Fruit fly (Drosophila melanogaster) whole organism, wandering third instar larva: ENCODE data around the gene LeuRS-m.

Source experiments
- Abd-B ChIP-seq: fragments of >200 bp; optimal IDR thresholded peaks from 2 replicates; lab custom pipeline; 2017; ENCODE audit warnings: missing biosample characterization, missing genetic modification characterization
- CG32264 ChIP-seq: fragments of 200-800 bp; sonication (Bioruptor generic); optimal IDR thresholded peaks from 2 replicates; lab custom pipeline; 2016; ENCODE audit warnings: missing biosample characterization, missing genetic modification characterization
- CrebA ChIP-seq: fragments of 200-800 bp; sonication (Bioruptor generic); optimal IDR thresholded peaks from 2 replicates; lab custom pipeline; 2016; ENCODE audit warnings: missing biosample characterization, mild to moderate bottlenecking, missing genetic modification characterization, borderline replicate concordance
- Hr78 ChIP-seq: fragments of >200 bp; optimal IDR thresholded peaks from 2 replicates; lab custom pipeline; 2017; ENCODE audit warnings: missing biosample characterization, missing genetic modification characterization
- Myc ChIP-seq: fragments of >200 bp; optimal IDR thresholded peaks from 2 replicates; lab custom pipeline; 2017
- OdsH ChIP-seq: fragments of 200-800 bp; sonication (Bioruptor generic); optimal IDR thresholded peaks from 2 replicates; lab custom pipeline; 2016; ENCODE audit warnings: missing biosample characterization, mild to moderate bottlenecking, missing genetic modification characterization
- Rel ChIP-seq, 2 experiments: fragments of 200-800 bp; sonication (Bioruptor generic) in 1 of 2; optimal IDR thresholded peaks; 2 replicates in 1 of 2; 3 replicates in 1 of 2; lab custom pipeline; 2016 to 2019; ENCODE audit warnings: mild to moderate bottlenecking in 2 of 2, missing biosample characterization in 2 of 2, missing genetic modification characterization in 2 of 2, moderate library complexity in 1 of 2
- Sp1 ChIP-seq: fragments of 200-800 bp; sonication (Bioruptor generic); optimal IDR thresholded peaks from 3 replicates; lab custom pipeline; 2019; ENCODE audit warnings: missing biosample characterization, mild to moderate bottlenecking, missing genetic modification characterization, moderate library complexity
- br ChIP-seq: fragments of 200-800 bp; sonication (Bioruptor generic); optimal IDR thresholded peaks from 2 replicates; lab custom pipeline; 2016; ENCODE audit warnings: missing biosample characterization, missing genetic modification characterization
- fru ChIP-seq: fragments of 200-800 bp; sonication (Bioruptor generic); optimal IDR thresholded peaks from 3 replicates; lab custom pipeline; 2016; ENCODE audit warnings: missing biosample characterization, mild to moderate bottlenecking, missing genetic modification characterization
- h ChIP-seq: fragments of 200-800 bp; sonication (Bioruptor generic); optimal IDR thresholded peaks from 3 replicates; lab custom pipeline; 2016; ENCODE audit warnings: missing biosample characterization, mild to moderate bottlenecking, missing genetic modification characterization
- psq ChIP-seq: fragments of 200-800 bp; sonication (Bioruptor generic); optimal IDR thresholded peaks from 3 replicates; lab custom pipeline; 2017; ENCODE audit warnings: missing biosample characterization, mild to moderate bottlenecking, missing genetic modification characterization, moderate library complexity
- rgr ChIP-seq: fragments of 200-800 bp; sonication (Bioruptor generic); optimal IDR thresholded peaks from 3 replicates; lab custom pipeline; 2016; ENCODE audit warnings: missing biosample characterization, mild to moderate bottlenecking, missing genetic modification characterization

DNA sequence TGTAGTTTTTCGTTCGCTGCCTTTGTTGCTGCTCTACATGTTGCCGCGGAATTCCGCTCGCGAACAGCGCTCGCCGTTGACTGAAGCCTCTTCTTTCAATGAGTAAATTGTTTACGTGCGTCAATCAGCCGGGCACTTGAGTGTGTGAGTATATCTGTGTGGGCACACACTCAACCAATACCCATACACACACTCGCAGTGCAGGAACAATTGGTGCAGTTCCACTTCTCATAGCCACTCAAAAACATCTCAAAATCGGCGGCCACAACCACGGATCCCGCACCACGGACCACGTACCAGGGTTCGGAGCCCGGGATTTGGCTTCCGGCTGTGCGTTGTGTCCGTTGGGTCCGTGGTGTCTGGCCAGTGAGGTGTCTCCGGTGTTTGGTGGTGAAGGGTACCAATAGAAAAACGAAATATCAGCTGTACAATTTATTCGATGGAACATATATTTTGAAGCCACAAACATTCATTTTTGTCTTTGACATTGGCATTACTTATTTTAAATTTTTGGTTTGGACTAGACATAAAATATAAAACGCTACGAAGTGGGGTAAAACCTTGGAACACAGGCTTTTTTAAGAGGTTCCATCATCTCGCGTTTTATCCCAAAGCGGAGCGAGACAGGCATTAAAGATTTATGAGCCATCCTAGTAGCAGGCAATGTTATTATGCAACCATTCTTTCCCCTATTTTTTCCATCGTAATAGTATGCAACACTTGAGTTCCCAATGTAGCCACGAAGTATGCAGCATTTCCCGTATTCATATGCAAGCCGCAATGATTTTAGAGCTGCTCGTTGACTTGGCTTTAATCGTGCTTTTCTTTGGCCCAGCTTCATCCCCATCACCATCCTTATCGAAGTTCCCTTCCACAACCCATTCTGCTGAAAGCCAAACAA, 14.6 kb downstream of the LeuRS-m start, which contains the start of gene CG13707:
- TF ChIP-seq Hr78 (GFP tag; lab: Kevin White, UChicago) (no peak), CG32264 (no peak), OdsH (no peak), psq (GFP tag; lab: Kevin White, UChicago) (no peak), h (GFP tag; lab: Kevin White, UChicago) (no peak), Sp1 (GFP tag; lab: Kevin White, UChicago) (no peak), fru (no peak), CrebA (GFP tag; lab: Kevin White, UChicago) (no peak), Rel (GFP tag; optimal IDR thresholded peaks at IDR 0.05; lab: Kevin White, UChicago) (no peak), Rel (tag; optimal IDR thresholded peaks at IDR 0.05; lab: Kevin White, UChicago) (no peak), Abd-B (GFP tag; lab: Kevin White, UChicago) (no peak), br (GFP tag; lab: Kevin White, UChicago) (no peak), rgr (GFP tag; lab: Kevin White, UChicago) (no peak), Myc (lab: Kevin White, UChicago) (peak; percentile 88)
